Worm (Caenorhabditis elegans) whole organism, L1 larva: ENCODE results near the gene fbxc-21.

Source experiments
- C04F5.9 ChIP-seq: sonication (generic microtip); optimal IDR thresholded peaks from 2 replicates; lab custom pipeline; 2016; ENCODE audit warnings: missing genetic modification characterization, missing compliant biosample characterization
- C16A3.4 ChIP-seq: fragments of 150-350 bp; optimal IDR thresholded peaks from 2 replicates; lab custom pipeline; 2014; ENCODE audit warnings: missing biosample characterization, missing genetic modification characterization
- aha-1 ChIP-seq: fragments of 150-350 bp; optimal IDR thresholded peaks from 2 replicates; lab custom pipeline; 2014; ENCODE audit warnings: missing biosample characterization, missing genetic modification characterization
- alr-1 ChIP-seq: fragments of 200-800 bp; sonication (Bioruptor generic); optimal IDR thresholded peaks from 2 replicates; lab custom pipeline; 2018; ENCODE audit warnings: borderline replicate concordance, mild to moderate bottlenecking, missing genetic modification characterization, missing compliant biosample characterization
- ama-1 ChIP-seq: fragments of 150-350 bp; optimal IDR thresholded peaks from 2 replicates; lab custom pipeline; 2014
- blmp-1 ChIP-seq: fragments of 150-350 bp; optimal IDR thresholded peaks from 2 replicates; lab custom pipeline; 2014; ENCODE audit warnings: missing biosample characterization, missing genetic modification characterization
- ceh-8 ChIP-seq: fragments of 200-800 bp; sonication (Bioruptor generic); optimal IDR thresholded peaks from 2 replicates; lab custom pipeline; 2018; ENCODE audit warnings: mild to moderate bottlenecking, missing genetic modification characterization, moderate library complexity, missing compliant biosample characterization
- ceh-88 ChIP-seq: fragments of 200-800 bp; sonication (Bioruptor generic); IDR thresholded peaks from 2 replicates; pipeline ENCODE4 v1.3.6; 2022; ENCODE audit warnings: missing genetic modification characterization, missing compliant biosample characterization
- ces-1 ChIP-seq: fragments of 150-350 bp; optimal IDR thresholded peaks from 2 replicates; lab custom pipeline; 2014; ENCODE audit warnings: missing biosample characterization, missing genetic modification reagents, missing genetic modification characterization
- efl-1 ChIP-seq, 4 experiments: fragments of 150-350 bp; optimal IDR thresholded peaks in 3 of 4; peaks in 1 of 4; 1 replicate in 1 of 4; 2 replicates in 3 of 4; lab custom pipeline; 2014; ENCODE audit warnings: missing biosample characterization in 2 of 4, missing genetic modification characterization in 2 of 4, missing genetic modification reagents in 2 of 4
- efl-3 ChIP-seq: fragments of 200-800 bp; sonication (Bioruptor generic); optimal IDR thresholded peaks from 2 replicates; lab custom pipeline; 2018; ENCODE audit warnings: mild to moderate bottlenecking, missing genetic modification characterization, missing compliant biosample characterization
- elt-3 ChIP-seq, 6 experiments: fragments of 150-350 bp in 1 of 6; sonication (generic microtip); optimal IDR thresholded peaks; 2 replicates each; lab custom pipeline; 2017 to 2018; ENCODE audit warnings: missing biosample characterization in 6 of 6, missing genetic modification characterization in 6 of 6, inconsistent platforms in 1 of 6
- ets-5 ChIP-seq: fragments of 200-800 bp; sonication (Bioruptor generic); IDR thresholded peaks from 2 replicates; pipeline ENCODE4 v1.3.6; 2022; ENCODE audit warnings: missing genetic modification characterization, missing compliant biosample characterization
- fkh-10 ChIP-seq: sonication (generic microtip); optimal IDR thresholded peaks from 2 replicates; lab custom pipeline; 2017; ENCODE audit warnings: missing biosample characterization, missing genetic modification reagents, missing genetic modification characterization
- fkh-4 ChIP-seq: sonication (generic microtip); optimal IDR thresholded peaks from 2 replicates; lab custom pipeline; 2016; ENCODE audit warnings: missing compliant biosample characterization, missing genetic modification characterization, borderline replicate concordance
- fos-1 ChIP-seq: fragments of 150-350 bp; optimal IDR thresholded peaks from 2 replicates; lab custom pipeline; 2014; ENCODE audit warnings: missing biosample characterization, missing genetic modification characterization
- grh-1 ChIP-seq: fragments of 200-800 bp; sonication (Bioruptor generic); IDR thresholded peaks from 2 replicates; pipeline ENCODE4 v1.3.6; 2022; ENCODE audit warnings: missing genetic modification reagents, missing genetic modification characterization, missing compliant biosample characterization
- hlh-17 ChIP-seq: fragments of 200-800 bp; sonication (Bioruptor generic); optimal IDR thresholded peaks from 2 replicates; lab custom pipeline; 2018; ENCODE audit warnings: missing genetic modification characterization, mild to moderate bottlenecking, missing compliant biosample characterization, moderate library complexity, borderline replicate concordance
- lin-13 ChIP-seq: fragments of 150-350 bp; optimal IDR thresholded peaks from 2 replicates; lab custom pipeline; 2014; ENCODE audit warnings: missing biosample characterization, missing genetic modification reagents, missing genetic modification characterization
- lin-15B ChIP-seq: fragments of 150-350 bp; sonication (generic microtip); optimal IDR thresholded peaks from 3 replicates; lab custom pipeline; 2014; ENCODE audit warnings: missing biosample characterization, missing genetic modification characterization
- lin-35 ChIP-seq, 2 experiments: fragments of 150-350 bp; optimal IDR thresholded peaks; 2 replicates each; lab custom pipeline; 2014; ENCODE audit warnings: missing biosample characterization in 2 of 2, missing genetic modification characterization in 2 of 2, missing genetic modification reagents in 2 of 2
- mdl-1 ChIP-seq, 2 experiments: fragments of 150-350 bp; optimal IDR thresholded peaks; 2 replicates each; lab custom pipeline; 2014 to 2017; ENCODE audit warnings: missing biosample characterization in 2 of 2, missing genetic modification characterization in 2 of 2, inconsistent platforms in 1 of 2
- nhr-12 ChIP-seq: sonication (generic microtip); optimal IDR thresholded peaks from 2 replicates; lab custom pipeline; 2017; ENCODE audit warnings: missing biosample characterization, missing genetic modification characterization
- nhr-19 ChIP-seq: fragments of 200-800 bp; sonication (Bioruptor generic); conservative IDR thresholded peaks from 2 replicates; pipeline ENCODE4 v1.3.6; 2022; ENCODE audit warnings: missing genetic modification characterization, missing compliant biosample characterization
- nhr-20 ChIP-seq: sonication (generic microtip); optimal IDR thresholded peaks from 2 replicates; lab custom pipeline; 2016; ENCODE audit warnings: mild to moderate bottlenecking, missing genetic modification characterization, missing compliant biosample characterization
- nhr-47 ChIP-seq: sonication (generic microtip); optimal IDR thresholded peaks from 2 replicates; lab custom pipeline; 2016; ENCODE audit warnings: mild to moderate bottlenecking, missing genetic modification characterization, moderate library complexity, missing compliant biosample characterization
- nhr-76 ChIP-seq: sonication (generic microtip); optimal IDR thresholded peaks from 2 replicates; lab custom pipeline; 2017; ENCODE audit warnings: missing biosample characterization, missing genetic modification characterization
- nhr-77 ChIP-seq: fragments of 150-350 bp; optimal IDR thresholded peaks from 2 replicates; lab custom pipeline; 2014; ENCODE audit warnings: missing biosample characterization, missing genetic modification characterization
- nhr-84 ChIP-seq: sonication (generic microtip); optimal IDR thresholded peaks from 2 replicates; lab custom pipeline; 2017; ENCODE audit warnings: missing biosample characterization, missing genetic modification characterization
- nhr-85 ChIP-seq: sonication (generic microtip); peaks from one replicate; lab custom pipeline; 2016; ENCODE audit warnings: missing genetic modification characterization, inconsistent platforms, missing compliant biosample characterization
- nhr-90 ChIP-seq: sonication (generic microtip); optimal IDR thresholded peaks from 2 replicates; lab custom pipeline; 2016; ENCODE audit warnings: mild to moderate bottlenecking, missing genetic modification characterization, missing compliant biosample characterization; ENCODE audit not compliant: poor library complexity
- pag-3 ChIP-seq: sonication (generic microtip); optimal IDR thresholded peaks from 2 replicates; lab custom pipeline; 2017; ENCODE audit warnings: missing genetic modification characterization, mild to moderate bottlenecking, missing compliant biosample characterization, antibody characterized with exemption, borderline replicate concordance; ENCODE audit not compliant: insufficient read depth
- pqm-1 ChIP-seq: sonication (generic microtip); optimal IDR thresholded peaks from 3 replicates; lab custom pipeline; 2017; ENCODE audit warnings: missing biosample characterization, missing genetic modification characterization
- skn-1 ChIP-seq: fragments of 150-350 bp; optimal IDR thresholded peaks from 2 replicates; lab custom pipeline; 2014; ENCODE audit warnings: missing biosample characterization, missing genetic modification characterization
- snu-23 ChIP-seq: sonication (generic microtip); optimal IDR thresholded peaks from 2 replicates; lab custom pipeline; 2016; ENCODE audit warnings: missing genetic modification characterization, missing compliant biosample characterization
- sptf-1 ChIP-seq: fragments of 150-350 bp; optimal IDR thresholded peaks from 2 replicates; lab custom pipeline; 2014; ENCODE audit warnings: missing biosample characterization, missing genetic modification characterization
- unc-130 ChIP-seq: fragments of 150-350 bp; optimal IDR thresholded peaks from 2 replicates; lab custom pipeline; 2017; ENCODE audit warnings: missing biosample characterization, missing genetic modification characterization, inconsistent platforms
- vab-15 ChIP-seq: sonication (generic microtip); optimal IDR thresholded peaks from 2 replicates; lab custom pipeline; 2017; ENCODE audit warnings: missing genotype, mild to moderate bottlenecking, missing genetic modification characterization, missing compliant biosample characterization
- xbp-1 ChIP-seq: sonication (generic microtip); optimal IDR thresholded peaks from 2 replicates; lab custom pipeline; 2016; ENCODE audit warnings: missing genetic modification characterization, missing compliant biosample characterization
- zag-1 ChIP-seq: fragments of 150-350 bp; optimal IDR thresholded peaks from 2 replicates; lab custom pipeline; 2014; ENCODE audit warnings: missing biosample characterization, missing genetic modification characterization

Gene fbxc-21

ce11 chrII:1706385-1706784, 13.7 kb upstream of the fbxc-21 start, which contains the start of gene sdz-18:
TSS of gene sdz-18 (minus strand) at chrII:1706485.
- no peak for TF ChIP-seq mdl-1 (tag; optimal IDR thresholded peaks at IDR 0.05; lab: Kevin White, UChicago)
- no peak for TF ChIP-seq nhr-77 (tag; lab: Kevin White, UChicago)
- no peak for TF ChIP-seq ceh-88 (GFP tag; lab: Robert Waterston, UW)
- no peak for TF ChIP-seq fos-1 (tag; lab: Kevin White, UChicago)
- no peak for TF ChIP-seq nhr-90 (tag; lab: Kevin White, UChicago)
- TF ChIP-seq lin-13 (GFP tag; lab: Kevin White, UChicago) = no peak
- TF ChIP-seq alr-1 (tag; lab: Kevin White, UChicago) = no peak
- TF ChIP-seq C16A3.4 = no peak
- no peak for TF ChIP-seq nhr-84 (tag; lab: Kevin White, UChicago)
- TF ChIP-seq grh-1 (GFP tag; lab: Robert Waterston, UW) = no peak
- TF ChIP-seq nhr-20 (tag; lab: Kevin White, UChicago) = no peak
- TF ChIP-seq skn-1 (tag; lab: Kevin White, UChicago) = no peak
- no peak for TF ChIP-seq nhr-85 (tag; lab: Kevin White, UChicago)
- no peak for TF ChIP-seq ces-1 (GFP tag; lab: Kevin White, UChicago)
- no peak for TF ChIP-seq lin-15B (tag; lab: Kevin White, UChicago)
- no peak for TF ChIP-seq ama-1
- no peak for TF ChIP-seq snu-23 (GFP tag; lab: Kevin White, UChicago)

- TF ChIP-seq efl-3 (GFP tag; lab: Kevin White, UChicago) = no peak
- TF ChIP-seq vab-15 (tag; lab: Kevin White, UChicago) = no peak
- no peak for TF ChIP-seq nhr-19 (GFP tag; lab: Robert Waterston, UW)
- TF ChIP-seq aha-1 (tag; lab: Kevin White, UChicago) = no peak
- TF ChIP-seq blmp-1 (tag; lab: Kevin White, UChicago) = no peak
- no peak for TF ChIP-seq efl-1 (optimal IDR thresholded peaks at IDR 0.05; lab: Kevin White, UChicago)
- TF ChIP-seq efl-1 (GFP tag; optimal IDR thresholded peaks at IDR 0.05 in 1 of 2; lab: Kevin White, UChicago) = no peak
- TF ChIP-seq nhr-47 (tag; lab: Kevin White, UChicago) = no peak
- TF ChIP-seq C16A3.4 = no peak
- no peak for TF ChIP-seq nhr-76 (tag; lab: Kevin White, UChicago)
- TF ChIP-seq hlh-17 (GFP tag; lab: Kevin White, UChicago) = no peak
- TF ChIP-seq elt-3 (tag; optimal IDR thresholded peaks at IDR 0.05; lab: Kevin White, UChicago) = no peak
- TF ChIP-seq pqm-1 (tag; lab: Kevin White, UChicago) = no peak
- TF ChIP-seq ceh-8 (GFP tag; lab: Kevin White, UChicago) = no peak
- TF ChIP-seq xbp-1 (tag; lab: Kevin White, UChicago) = no peak
- TF ChIP-seq fkh-10 (GFP tag; lab: Kevin White, UChicago) = no peak
- TF ChIP-seq fkh-4 = no peak
- TF ChIP-seq pag-3 (tag; lab: Kevin White, UChicago) = no peak
- TF ChIP-seq unc-130 (tag; lab: Kevin White, UChicago) = no peak
- no peak for TF ChIP-seq nhr-90 (tag; lab: Kevin White, UChicago)
- TF ChIP-seq fos-1 (tag; lab: Kevin White, UChicago) = no peak
- TF ChIP-seq, all 84 proteins: peak for 0
Observed at ce11 chrII:1703363-1703762, 10.6 kb upstream of the fbxc-21 start, which contains the start of gene fbxb-47. TSS of gene fbxb-47 (minus strand) at chrII:1703463.

- TF ChIP-seq C04F5.9 = no peak
- TF ChIP-seq skn-1 (tag; lab: Kevin White, UChicago) = no peak
- TF ChIP-seq vab-15 (tag; lab: Kevin White, UChicago) = no peak
Observed at ce11 chrII:1695861-1696260, 3.1 kb upstream of the fbxc-21 start, which contains the start of gene F58E1.13. TSS of gene F58E1.13 (minus strand) at chrII:1695872.

ce11 chrII:1694530-1694929, 1.8 kb upstream of the fbxc-21 start, which contains the start of gene fbxc-26:
TSS of gene fbxc-26 (minus strand) at chrII:1694630.
- TF ChIP-seq nhr-12 (tag; lab: Kevin White, UChicago) (no peak), zag-1 (tag; lab: Kevin White, UChicago) (no peak), mdl-1 (tag; optimal IDR thresholded peaks at IDR 0.05; lab: Kevin White, UChicago) (no peak), lin-35 (GFP tag; optimal IDR thresholded peaks at IDR 0.05; lab: Kevin White, UChicago) (no peak), skn-1 (tag; lab: Kevin White, UChicago) (no peak), ets-5 (GFP tag; lab: Robert Waterston, UW) (no peak), nhr-90 (tag; lab: Kevin White, UChicago) (no peak), sptf-1 (tag; lab: Kevin White, UChicago) (no peak)
